In the genomic region with DNA sequence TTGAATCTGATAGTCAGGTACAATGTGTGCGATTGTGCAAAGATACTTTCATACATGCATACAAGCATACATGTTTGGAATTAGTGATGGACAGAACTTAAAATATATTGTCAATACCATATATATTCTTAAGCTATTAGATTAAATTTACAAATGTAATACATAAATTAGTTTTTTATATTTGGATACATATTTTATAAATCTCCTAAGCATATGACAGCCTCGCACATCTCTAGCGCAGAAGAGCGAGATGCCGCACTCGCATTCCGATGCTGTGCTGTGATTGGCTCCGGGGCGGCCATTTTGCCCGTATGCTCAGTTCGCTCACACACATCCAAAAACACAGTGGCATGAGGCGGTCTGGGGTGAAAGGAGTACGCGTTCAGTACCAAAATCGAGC, we compare ENCODE assay signal across 1 fruit fly cellular context.
A peak's percentile ranks its signal among the peaks of the same experiment; 100 is the strongest.
TF ChIP-seq lines count a peak whose summit lies in the region.

A gene (plus strand): TSS at position 383 of the 400 bp plus-strand sequence.

TF ChIP-seq in whole organism, embryonic, 481 proteins besides CTCF, POLR2A, EP300 and RAD21 (continued from another document):
- TF ChIP-seq CG4707 (GFP tag; optimal IDR thresholded peaks at IDR 0.05; lab: Kevin White, UChicago) (peak; percentile 83), klu (GFP tag; IDR thresholded peaks at IDR 0.05; lab: Robert Waterston, UW) (peak; percentile 80), Tbp (GFP tag; optimal IDR thresholded peaks at IDR 0.05; lab: Kevin White, UChicago) (no peak), CG31388 (GFP tag; optimal IDR thresholded peaks at IDR 0.05; lab: Kevin White, UChicago) (peak; percentile 72), luna (GFP tag; optimal IDR thresholded peaks at IDR 0.05; lab: Kevin White, UChicago) (no peak), fd96Cb (tag; optimal IDR thresholded peaks at IDR 0.05; lab: Kevin White, UChicago) (peak; percentile 88), CG17802 (tag; optimal IDR thresholded peaks at IDR 0.05; lab: Kevin White, UChicago) (peak; percentile 66)
